Worm (Caenorhabditis elegans): ENCODE data around the gene ncx-1.

ncx-1 gene

ce11 chrV:20161781-20162289 is 41.4 kb upstream of the ncx-1 start:
- TF ChIP-seq gei-17 (GFP tag; optimal IDR thresholded peaks at IDR 0.05), result peak; percentile 10
- TF ChIP-seq hlh-26 (GFP tag; conservative IDR thresholded peaks at IDR 0.05), result no peak
- TF ChIP-seq fkh-3 (tag; optimal IDR thresholded peaks at IDR 0.05), result peak; percentile 14
- TF ChIP-seq madf-6 (GFP tag; IDR thresholded peaks at IDR 0.05), result peak; percentile 4; the same call in 1 of the 2 replicates
- TF ChIP-seq nfyb-1 (GFP tag; IDR thresholded peaks at IDR 0.05), result 0 out of 2 replicates have a peak, but pooled peaks have one; percentile 22
- peak; percentile 74 for TF ChIP-seq B0336.3 (GFP tag; IDR thresholded peaks at IDR 0.05)
- no peak for TF ChIP-seq T26A5.8 (tag; optimal IDR thresholded peaks at IDR 0.05)
- no peak for TF ChIP-seq tbx-9 (tag; optimal IDR thresholded peaks at IDR 0.05; ENCODE audit: borderline replicate concordance)
- no peak for TF ChIP-seq hmg-1.2 (GFP tag; IDR thresholded peaks at IDR 0.05)
- TF ChIP-seq Y95B8A.8 (GFP tag; IDR thresholded peaks at IDR 0.05), result no peak
- peak; percentile 64 for TF ChIP-seq repo-1 (tag; optimal IDR thresholded peaks at IDR 0.05)
- TF ChIP-seq egl-18 (GFP tag; IDR thresholded peaks at IDR 0.05), result 0 out of 2 replicates have a peak, but pooled peaks have one; percentile 61
- TF ChIP-seq tlf-1 (GFP tag; optimal IDR thresholded peaks at IDR 0.05), result peak; percentile 37
- 0 out of 2 replicates have a peak, but pooled peaks have one; percentile 82 for TF ChIP-seq Y53G8AR.9 (GFP tag; conservative IDR thresholded peaks at IDR 0.05)
- TF ChIP-seq C06A6.2 (GFP tag; conservative IDR thresholded peaks at IDR 0.05), result no peak

ce11 chrV:20158223-20158622 is 37.8 kb upstream of the ncx-1 start, which contains the start of gene F19B2.6:
Gene F19B2.6, plus strand, starts transcription at chrV:20158523.
- no peak for TF ChIP-seq snpc-4 (GFP tag; optimal IDR thresholded peaks at IDR 0.05)
- no peak for TF ChIP-seq snpc-4 (tag; optimal IDR thresholded peaks at IDR 0.05)
- TF ChIP-seq gei-17 (GFP tag; optimal IDR thresholded peaks at IDR 0.05), result no peak
- no peak for TF ChIP-seq nhr-80 (tag; optimal IDR thresholded peaks at IDR 0.05)
- no peak for TF ChIP-seq F57C9.4 (tag; optimal IDR thresholded peaks at IDR 0.05)
- no peak for TF ChIP-seq hmg-1.2 (GFP tag; IDR thresholded peaks at IDR 0.05)
- no peak for TF ChIP-seq ztf-25 (GFP tag; IDR thresholded peaks at IDR 0.05)
- TF ChIP-seq nhr-90 (tag; optimal IDR thresholded peaks at IDR 0.05), result no peak
- TF ChIP-seq B0019.2 (GFP tag; conservative IDR thresholded peaks at IDR 0.05), result no peak
- no peak for TF ChIP-seq madf-3 (GFP tag; IDR thresholded peaks at IDR 0.05)
- TF ChIP-seq F52B5.7 (tag; optimal IDR thresholded peaks at IDR 0.05), result no peak
- TF ChIP-seq Y67H2A.10 (GFP tag; conservative IDR thresholded peaks at IDR 0.05), result no peak

- TF ChIP-seq F39B2.1 (GFP tag; IDR thresholded peaks at IDR 0.05), result no peak
- TF ChIP-seq athp-1 (tag; optimal IDR thresholded peaks at IDR 0.05), result no peak
- no peak for TF ChIP-seq madf-6 (GFP tag; IDR thresholded peaks at IDR 0.05)
- no peak for TF ChIP-seq B0019.2 (GFP tag; conservative IDR thresholded peaks at IDR 0.05)
- no peak for TF ChIP-seq snpc-3.4 (tag; optimal IDR thresholded peaks at IDR 0.05)
- TF ChIP-seq tbp1 (GFP tag; optimal IDR thresholded peaks at IDR 0.05), result peak; percentile 64
- no peak for TF ChIP-seq akir-1 (GFP tag; optimal IDR thresholded peaks at IDR 0.05)
- TF ChIP-seq F23B12.7 (tag; optimal IDR thresholded peaks at IDR 0.05; ENCODE audit: insufficient read depth), result no peak
- peak; percentile 39 for TF ChIP-seq B0261.1 (tag; optimal IDR thresholded peaks at IDR 0.05)
- TF ChIP-seq Y53G8AR.9 (GFP tag; conservative IDR thresholded peaks at IDR 0.05), result no peak
- no peak for TF ChIP-seq fkh-3 (tag; optimal IDR thresholded peaks at IDR 0.05)
- peak; percentile 39 for TF ChIP-seq rpc-1 (optimal IDR thresholded peaks at IDR 0.05)
- peak; percentile 71 for TF ChIP-seq rpc-1 (tag; optimal IDR thresholded peaks at IDR 0.05)
Measured at ce11 chrV:20151855-20152254, 31.4 kb upstream of the ncx-1 start.

ce11 chrV:20151432-20151831 is 31.0 kb upstream of the ncx-1 start, which contains the start of gene F19B2.7:
Gene F19B2.7, plus strand, starts transcription at chrV:20151732.
- TF ChIP-seq ceh-79 (tag; optimal IDR thresholded peaks at IDR 0.05), result no peak
- TF ChIP-seq lin-54 (GFP tag; optimal IDR thresholded peaks at IDR 0.05), result no peak
- TF ChIP-seq T07F8.4 (tag; optimal IDR thresholded peaks at IDR 0.05), result no peak
- TF ChIP-seq T26A5.8 (tag; optimal IDR thresholded peaks at IDR 0.05), result no peak
- no peak for TF ChIP-seq ceh-100 (GFP tag; IDR thresholded peaks at IDR 0.05)
- TF ChIP-seq nfya-1 (tag; optimal IDR thresholded peaks at IDR 0.05; ENCODE audit: borderline replicate concordance, insufficient read depth), result no peak
- no peak for TF ChIP-seq bed-1 (GFP tag; IDR thresholded peaks at IDR 0.05)
- no peak for TF ChIP-seq attf-5 (GFP tag; optimal IDR thresholded peaks at IDR 0.05)
- no peak for TF ChIP-seq ama-1 (optimal IDR thresholded peaks at IDR 0.05)
- TF ChIP-seq ama-1 (GFP tag; optimal IDR thresholded peaks at IDR 0.05), result no peak
